Worm (Caenorhabditis elegans) whole organism, late embryonic: ENCODE results near the gene F52E1.14.
"Not testable (repeated sequence)": the region's sequence is repeated elsewhere in the genome, so short reads cannot be mapped to it uniquely, and the experiment has no call there.

Experiments
- F13H6.1 ChIP-seq: sonication (generic microtip); optimal IDR thresholded peaks from 2 replicates; lab custom pipeline; 2016; ENCODE audit warnings: missing genetic modification characterization, missing compliant biosample characterization
- T23F11.4 ChIP-seq: fragments of 200-800 bp; sonication (Bioruptor generic); optimal IDR thresholded peaks from 2 replicates; lab custom pipeline; 2018; ENCODE audit warnings: mild to moderate bottlenecking, missing genetic modification characterization, missing compliant biosample characterization
- ama-1 ChIP-seq: fragments of 150-350 bp; optimal IDR thresholded peaks from 2 replicates; lab custom pipeline; 2014
- ceh-18 ChIP-seq: sonication (generic microtip); optimal IDR thresholded peaks from 2 replicates; lab custom pipeline; 2016; ENCODE audit warnings: missing genetic modification characterization, missing compliant biosample characterization
- ceh-30 ChIP-seq: fragments of 150-350 bp; optimal IDR thresholded peaks from 2 replicates; lab custom pipeline; 2014; ENCODE audit warnings: missing biosample characterization, missing genetic modification characterization
- ceh-34 ChIP-seq: sonication (generic microtip); optimal IDR thresholded peaks from 2 replicates; lab custom pipeline; 2016; ENCODE audit warnings: mild to moderate bottlenecking, missing genetic modification characterization, missing compliant biosample characterization
- dmd-4 ChIP-seq: sonication (generic microtip); optimal IDR thresholded peaks from 2 replicates; lab custom pipeline; 2016; ENCODE audit warnings: borderline replicate concordance, missing genetic modification characterization, missing compliant biosample characterization
- elt-2 ChIP-seq: sonication (generic microtip); optimal IDR thresholded peaks from 2 replicates; lab custom pipeline; 2016; ENCODE audit warnings: missing genetic modification reagents, missing genetic modification characterization, missing compliant biosample characterization
- fkh-10 ChIP-seq: fragments of 150-350 bp; optimal IDR thresholded peaks from 2 replicates; lab custom pipeline; 2014; ENCODE audit warnings: missing biosample characterization, missing genetic modification reagents, missing genetic modification characterization
- hlh-6 ChIP-seq: sonication (generic microtip); optimal IDR thresholded peaks from 2 replicates; lab custom pipeline; 2016; ENCODE audit warnings: missing genotype, missing genetic modification characterization, missing compliant biosample characterization
- lim-6 ChIP-seq: sonication (generic microtip); optimal IDR thresholded peaks from 2 replicates; lab custom pipeline; 2016; ENCODE audit warnings: missing genetic modification characterization, missing compliant biosample characterization
- pqm-1 ChIP-seq: sonication (generic microtip); optimal IDR thresholded peaks from 2 replicates; lab custom pipeline; 2016; ENCODE audit warnings: missing genetic modification characterization, missing compliant biosample characterization
- tbx-2 ChIP-seq: sonication (generic microtip); optimal IDR thresholded peaks from 2 replicates; lab custom pipeline; 2016; ENCODE audit warnings: missing genetic modification characterization, missing compliant biosample characterization
- ttx-3 ChIP-seq: sonication (generic microtip); optimal IDR thresholded peaks from 2 replicates; lab custom pipeline; 2016; ENCODE audit warnings: missing genetic modification reagents, missing genetic modification characterization, missing compliant biosample characterization

- TF ChIP-seq ceh-34 (tag; lab: Kevin White, UChicago); ceh-18 (tag; lab: Kevin White, UChicago); tbx-2; dmd-4 (tag; lab: Kevin White, UChicago); elt-2; ama-1 (lab: Kevin White, UChicago); fkh-10 (GFP tag; lab: Kevin White, UChicago); ceh-30 (tag; lab: Kevin White, UChicago); lim-6 (tag; lab: Kevin White, UChicago); pqm-1 (tag; lab: Kevin White, UChicago); F13H6.1 (tag; lab: Kevin White, UChicago); ttx-3 (tag; lab: Kevin White, UChicago); hlh-6 (tag; lab: Kevin White, UChicago); T23F11.4 (GFP tag; lab: Kevin White, UChicago): not testable (repeated sequence)
Measured at ce11 chrV:8340924-8341323, 42.8 kb upstream of the F52E1.14 start, which contains the start of gene C08D8.7.
